Fruit fly (Drosophila melanogaster): ENCODE results near the gene Usp47.

Usp47 gene

DNA sequence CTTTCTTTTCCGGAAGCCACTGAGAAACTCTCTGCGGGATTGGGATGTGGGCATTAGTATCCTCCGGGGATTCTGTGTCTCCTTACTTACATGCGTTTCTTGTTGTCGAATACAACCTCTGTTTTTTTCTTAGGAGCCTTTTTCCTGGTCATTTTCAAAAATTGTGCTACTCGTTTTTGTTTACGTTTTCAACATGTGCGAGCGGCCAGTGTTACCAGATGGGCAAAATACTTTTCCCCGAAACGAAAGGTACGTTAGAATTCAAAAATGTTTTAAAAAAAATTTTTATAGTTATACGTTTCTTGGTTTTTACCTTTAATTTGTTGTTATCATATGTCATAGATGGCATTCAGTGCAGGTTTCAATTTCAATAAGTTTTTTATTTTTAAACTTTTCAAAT lies 24.3 kb downstream of the Usp47 start, which contains the start of gene vito (continued):
- TF ChIP-seq klu (GFP tag; IDR thresholded peaks at IDR 0.05) = no peak
- TF ChIP-seq Sry-δ (GFP tag; optimal IDR thresholded peaks at IDR 0.05) = no peak
- TF ChIP-seq unpg (GFP tag; optimal IDR thresholded peaks at IDR 0.05) = no peak
- no peak for TF ChIP-seq CG9876 (GFP tag; optimal IDR thresholded peaks at IDR 0.05)

- TF ChIP-seq Dek (tag; optimal IDR thresholded peaks at IDR 0.05) = no peak
- peak; percentile 33; the same call in 1 of the 2 replicates for TF ChIP-seq MBD-R2 (GFP tag; IDR thresholded peaks at IDR 0.05)
- TF ChIP-seq CG16779 (GFP tag; IDR thresholded peaks at IDR 0.05) = no peak
- TF ChIP-seq org-1 (GFP tag; optimal IDR thresholded peaks at IDR 0.05) = no peak
- TF ChIP-seq lbe (GFP tag; optimal IDR thresholded peaks at IDR 0.05) = peak; percentile 2
- no peak for TF ChIP-seq CG13424 (tag; optimal IDR thresholded peaks at IDR 0.05)
- no peak for TF ChIP-seq CG15269 (tag; optimal IDR thresholded peaks at IDR 0.05)
- TF ChIP-seq grau (tag; optimal IDR thresholded peaks at IDR 0.05) = no peak
- TF ChIP-seq CG12659 (GFP tag; optimal IDR thresholded peaks at IDR 0.05) = peak; percentile 9
- no peak for TF ChIP-seq CG16815 (GFP tag; optimal IDR thresholded peaks at IDR 0.05)
- TF ChIP-seq Atf3 (GFP tag; optimal IDR thresholded peaks at IDR 0.05) = no peak
- TF ChIP-seq CG2678 (tag; optimal IDR thresholded peaks at IDR 0.05) = no peak
- TF ChIP-seq yki (optimal IDR thresholded peaks at IDR 0.05) = no peak
- TF ChIP-seq gem (tag; optimal IDR thresholded peaks at IDR 0.05) = no peak
- no peak; the same call in 2 of the 3 replicates for TF ChIP-seq CG6791 (GFP tag; IDR thresholded peaks at IDR 0.05; ENCODE audit: partially characterized antibody)
- TF ChIP-seq CG4360 (GFP tag; IDR thresholded peaks at IDR 0.05) = no peak
- no peak for TF ChIP-seq CG4424 (GFP tag; optimal IDR thresholded peaks at IDR 0.05)
- no peak for TF ChIP-seq CG2889 (GFP tag; IDR thresholded peaks at IDR 0.05)
- TF ChIP-seq CG12104 (GFP tag; optimal IDR thresholded peaks at IDR 0.05) = no peak
- no peak for TF ChIP-seq Abd-B (GFP tag; optimal IDR thresholded peaks at IDR 0.05)
- no peak for TF ChIP-seq Usf (GFP tag; optimal IDR thresholded peaks at IDR 0.05)
- no peak for TF ChIP-seq HmgZ (tag; optimal IDR thresholded peaks at IDR 0.05)
- TF ChIP-seq Dip2 (GFP tag; IDR thresholded peaks at IDR 0.05) = no peak
- TF ChIP-seq Nf-YB (GFP tag; optimal IDR thresholded peaks at IDR 0.05) = no peak
- no peak for TF ChIP-seq CG10209 (GFP tag; optimal IDR thresholded peaks at IDR 0.05)
- no peak for TF ChIP-seq seq (GFP tag; IDR thresholded peaks at IDR 0.05)
- no peak for TF ChIP-seq Sox100B (GFP tag; optimal IDR thresholded peaks at IDR 0.05)
- no peak for TF ChIP-seq ranshi (GFP tag; IDR thresholded peaks at IDR 0.05)
- TF ChIP-seq CG4617 (GFP tag; optimal IDR thresholded peaks at IDR 0.05; ENCODE audit: borderline replicate concordance) = peak; percentile 21
- TF ChIP-seq Myb (GFP tag; optimal IDR thresholded peaks at IDR 0.05) = peak; percentile 38
- no peak for TF ChIP-seq br (optimal IDR thresholded peaks at IDR 0.05)
- TF ChIP-seq CG3838 (GFP tag; optimal IDR thresholded peaks at IDR 0.05) = no peak
- TF ChIP-seq onecut (GFP tag; IDR thresholded peaks at IDR 0.05) = no peak
- TF ChIP-seq Doc3 (GFP tag; IDR thresholded peaks at IDR 0.05; ENCODE audit: partially characterized antibody) = no peak
- no peak for TF ChIP-seq CG14050 (GFP tag; IDR thresholded peaks at IDR 0.05)
- 0 out of 3 replicates have a peak, but pooled peaks have one; percentile 17 for TF ChIP-seq HLH4C (GFP tag; IDR thresholded peaks at IDR 0.05; ENCODE audit: partially characterized antibody)
- TF ChIP-seq wek (GFP tag; optimal IDR thresholded peaks at IDR 0.05) = no peak
- no peak for TF ChIP-seq dati (GFP tag; IDR thresholded peaks at IDR 0.05)
- no peak for TF ChIP-seq CG17912 (GFP tag; optimal IDR thresholded peaks at IDR 0.05)
- TF ChIP-seq CHES-1-like (GFP tag; optimal IDR thresholded peaks at IDR 0.05) = no peak
- TF ChIP-seq bigmax (GFP tag; optimal IDR thresholded peaks at IDR 0.05) = no peak
- no peak for TF ChIP-seq aop (GFP tag; IDR thresholded peaks at IDR 0.05)
- no peak for TF ChIP-seq CG7556 (GFP tag; optimal IDR thresholded peaks at IDR 0.05)
- no peak for TF ChIP-seq Camta (GFP tag; optimal IDR thresholded peaks at IDR 0.05)
Observed at dm6 chr3L:5779476-5780401, 27.0 kb downstream of the Usp47 start, which contains the start of the genes Myt1, PGRP-LD and Pmi. Gene Myt1 (minus strand): TSS chr3L:5779591. Gene PGRP-LD (plus strand): TSS chr3L:5780051. Gene Pmi (plus strand): TSS chr3L:5780051.

Measured in whole organism, embryonic.